Worm (Caenorhabditis elegans) whole organism, L3 larva: ENCODE data around the gene rer-1.

ENCODE experiments used
- fkh-10 ChIP-seq: sonication (generic microtip); optimal IDR thresholded peaks from 2 replicates; lab custom pipeline; 2017; ENCODE audit warnings: missing biosample characterization, missing genetic modification reagents, missing genetic modification characterization
- lsy-12 ChIP-seq: sonication (generic microtip); optimal IDR thresholded peaks from 2 replicates; lab custom pipeline; 2016; ENCODE audit warnings: mild to moderate bottlenecking, missing genetic modification characterization, missing compliant biosample characterization
- mdl-1 ChIP-seq: fragments of 150-350 bp; optimal IDR thresholded peaks from 2 replicates; lab custom pipeline; 2014; ENCODE audit warnings: missing biosample characterization, missing genetic modification characterization
- nhr-25 ChIP-seq: sonication (generic microtip); optimal IDR thresholded peaks from 2 replicates; lab custom pipeline; 2017; ENCODE audit warnings: missing biosample characterization, missing genetic modification characterization
- pha-4 ChIP-seq: fragments of 150-350 bp; optimal IDR thresholded peaks from 2 replicates; lab custom pipeline; 2014; ENCODE audit warnings: missing biosample characterization, missing genetic modification reagents, missing genetic modification characterization
- unc-62 ChIP-seq: fragments of 150-350 bp; sonication (generic microtip); optimal IDR thresholded peaks from 4 replicates; lab custom pipeline; 2014; ENCODE audit warnings: missing biosample characterization, missing genetic modification reagents, missing genetic modification characterization
- ztf-4 ChIP-seq: fragments of 150-350 bp; optimal IDR thresholded peaks from 2 replicates; lab custom pipeline; 2014; ENCODE audit warnings: missing biosample characterization, missing genetic modification characterization

ce11 chrII:8830917-8831316 is 19.7 kb downstream of the rer-1 start:
- TF ChIP-seq mdl-1 (no peak), unc-62 (GFP tag; lab: Kevin White, UChicago) (no peak), fkh-10 (GFP tag; lab: Kevin White, UChicago) (no peak), nhr-25 (no peak), pha-4 (tag; lab: Kevin White, UChicago) (no peak), lsy-12 (tag; lab: Kevin White, UChicago) (no peak), ztf-4 (no peak)
